Fruit fly (Drosophila melanogaster): ENCODE data around the gene knrl.

knrl gene

dm6 chr3L:20644637-20645036, 24.2 kb upstream of the knrl start (continued):
- TF ChIP-seq CG7963 (GFP tag; IDR thresholded peaks at IDR 0.05; ENCODE audit: partially characterized antibody) (no peak), HmgZ (tag; optimal IDR thresholded peaks at IDR 0.05) (no peak), vvl (GFP tag; IDR thresholded peaks at IDR 0.05) (no peak), dmrt11E (tag; optimal IDR thresholded peaks at IDR 0.05) (peak; percentile 60), CG6654 (GFP tag; optimal IDR thresholded peaks at IDR 0.05) (no peak), CG7928 (GFP tag; optimal IDR thresholded peaks at IDR 0.05) (no peak), dpn (GFP tag; optimal IDR thresholded peaks at IDR 0.05) (no peak), CG9727 (GFP tag; optimal IDR thresholded peaks at IDR 0.05) (peak; percentile 48), sna (GFP tag; IDR thresholded peaks at IDR 0.05; ENCODE audit: partially characterized antibody) (no peak), CG12391 (tag; optimal IDR thresholded peaks at IDR 0.05) (peak; percentile 16), zf30C (GFP tag; optimal IDR thresholded peaks at IDR 0.05) (peak; percentile 66), twi (tag; optimal IDR thresholded peaks at IDR 0.05) (no peak), dan (GFP tag; IDR thresholded peaks at IDR 0.05) (no peak), Vsx1 (GFP tag; optimal IDR thresholded peaks at IDR 0.05) (no peak), CG1529 (GFP tag; optimal IDR thresholded peaks at IDR 0.05) (no peak), CG10979 (tag; optimal IDR thresholded peaks at IDR 0.05) (peak; percentile 38), Usf (GFP tag; optimal IDR thresholded peaks at IDR 0.05) (no peak), stc (GFP tag; IDR thresholded peaks at IDR 0.05) (no peak), CG2875 (GFP tag; optimal IDR thresholded peaks at IDR 0.05) (no peak), CG2199 (GFP tag; IDR thresholded peaks at IDR 0.05) (no peak), mirr (GFP tag; optimal IDR thresholded peaks at IDR 0.05) (no peak), seq (GFP tag; IDR thresholded peaks at IDR 0.05) (no peak), abd-A (tag; optimal IDR thresholded peaks at IDR 0.05) (no peak), phol (tag; optimal IDR thresholded peaks at IDR 0.05) (peak; percentile 17), CG11695 (GFP tag; IDR thresholded peaks at IDR 0.05) (no peak), Neu2 (GFP tag; optimal IDR thresholded peaks at IDR 0.05; ENCODE audit: borderline replicate concordance) (no peak), CG1603 (tag; optimal IDR thresholded peaks at IDR 0.05) (no peak), en (GFP tag; optimal IDR thresholded peaks at IDR 0.05) (no peak), jing (GFP tag; optimal IDR thresholded peaks at IDR 0.05) (no peak), CG31441 (GFP tag; IDR thresholded peaks at IDR 0.05) (0 out of 2 replicates have a peak, but pooled peaks have one; percentile 29), Mes4 (GFP tag; optimal IDR thresholded peaks at IDR 0.05) (no peak), cwo (GFP tag; optimal IDR thresholded peaks at IDR 0.05) (no peak), Hr3 (GFP tag; optimal IDR thresholded peaks at IDR 0.05) (no peak), B-H1 (GFP tag; IDR thresholded peaks at IDR 0.05) (no peak), ATbp (GFP tag; optimal IDR thresholded peaks at IDR 0.05) (no peak), CG2120 (GFP tag; optimal IDR thresholded peaks at IDR 0.05) (no peak), exex (tag; optimal IDR thresholded peaks at IDR 0.05) (no peak), CG8290 (GFP tag; optimal IDR thresholded peaks at IDR 0.05) (no peak), CG8290 (tag; optimal IDR thresholded peaks at IDR 0.05) (no peak), CG18262 (tag; optimal IDR thresholded peaks at IDR 0.05) (peak; percentile 6), gfzf (GFP tag; optimal IDR thresholded peaks at IDR 0.05) (no peak), ranshi (GFP tag; IDR thresholded peaks at IDR 0.05) (no peak), Gsc (GFP tag; IDR thresholded peaks at IDR 0.05) (no peak), fru (optimal IDR thresholded peaks at IDR 0.05) (no peak), yki (optimal IDR thresholded peaks at IDR 0.05) (no peak), bbx (GFP tag; IDR thresholded peaks at IDR 0.05; ENCODE audit: partially characterized antibody) (no peak), sima (GFP tag; optimal IDR thresholded peaks at IDR 0.05) (no peak), CG11504 (tag; optimal IDR thresholded peaks at IDR 0.05) (no peak), CG1602 (GFP tag; optimal IDR thresholded peaks at IDR 0.05) (no peak), CG5953 (GFP tag; IDR thresholded peaks at IDR 0.05) (no peak), CG8765 (GFP tag; IDR thresholded peaks at IDR 0.05) (no peak), inv (GFP tag; IDR thresholded peaks at IDR 0.05; ENCODE audit: partially characterized antibody) (no peak)

Data from whole organism, embryonic.